Fruit fly (Drosophila melanogaster) whole organism, embryonic: ENCODE data around the gene SecS.
A peak's percentile ranks its signal among the peaks of the same experiment; 100 is the strongest.

ENCODE experiments used
- Aef1 ChIP-seq: fragments of 200-800 bp; sonication (Bioruptor generic); IDR thresholded peaks from 3 replicates; pipeline ENCODE4 v1.3.6; 2022; ENCODE audit warnings: missing biosample characterization, missing genetic modification characterization
- Atf-2 ChIP-seq: fragments of 200-800 bp; sonication (Bioruptor generic); optimal IDR thresholded peaks from 2 replicates; lab custom pipeline; 2016; ENCODE audit warnings: missing biosample characterization, missing genetic modification characterization
- Bdp1 ChIP-seq: fragments of 200-800 bp; sonication (Bioruptor generic); optimal IDR thresholded peaks from 3 replicates; lab custom pipeline; 2016; ENCODE audit warnings: missing biosample characterization, missing genetic modification characterization
- CG10147 ChIP-seq: fragments of 200-800 bp; sonication (Bioruptor generic); optimal IDR thresholded peaks from 2 replicates; lab custom pipeline; 2019; ENCODE audit warnings: missing biosample characterization, mild to moderate bottlenecking, missing genetic modification characterization, moderate library complexity
- CG10431 ChIP-seq: fragments of 200-800 bp; sonication (Bioruptor generic); optimal IDR thresholded peaks from 3 replicates; lab custom pipeline; 2018; ENCODE audit warnings: missing biosample characterization, mild to moderate bottlenecking, missing genetic modification characterization
- CG10543 ChIP-seq: fragments of 200-800 bp; sonication (Bioruptor generic); optimal IDR thresholded peaks from 3 replicates; lab custom pipeline; 2017; ENCODE audit warnings: missing biosample characterization, mild to moderate bottlenecking, missing genetic modification characterization, moderate library complexity
- CG11695 ChIP-seq: fragments of 200-800 bp; sonication (Bioruptor generic); IDR thresholded peaks from 3 replicates; pipeline ENCODE4 v1.3.6; 2022; ENCODE audit warnings: missing biosample characterization, missing genetic modification characterization
- CG12769 ChIP-seq: fragments of 200-800 bp; sonication (Bioruptor generic); optimal IDR thresholded peaks from 2 replicates; lab custom pipeline; 2019; ENCODE audit warnings: missing biosample characterization, mild to moderate bottlenecking, missing genetic modification characterization, moderate library complexity
- CG13624 ChIP-seq: fragments of 200-800 bp; sonication (Bioruptor generic); optimal IDR thresholded peaks from 2 replicates; lab custom pipeline; 2016; ENCODE audit warnings: missing biosample characterization, missing genetic modification characterization
- CG14014 ChIP-seq: fragments of 200-800 bp; sonication (Bioruptor generic); IDR thresholded peaks from 2 replicates; pipeline ENCODE4 v1.3.6; 2022; ENCODE audit warnings: missing biosample characterization, missing genetic modification characterization
- CG14441 ChIP-seq: fragments of 200-800 bp; sonication (Bioruptor generic); IDR thresholded peaks from 2 replicates; pipeline ENCODE4 v1.3.6; 2022; ENCODE audit warnings: missing biosample characterization, missing genetic modification characterization
- CG15011 ChIP-seq: fragments of 200-800 bp; sonication (Bioruptor generic); optimal IDR thresholded peaks from 3 replicates; lab custom pipeline; 2018; ENCODE audit warnings: missing biosample characterization, mild to moderate bottlenecking, missing genetic modification characterization
- CG17912 ChIP-seq: fragments of 200-800 bp; sonication (Bioruptor generic); optimal IDR thresholded peaks from 2 replicates; lab custom pipeline; 2018; ENCODE audit warnings: missing biosample characterization, mild to moderate bottlenecking, missing genetic modification characterization
- CG18011 ChIP-seq: fragments of 200-800 bp; sonication (Bioruptor generic); optimal IDR thresholded peaks from 2 replicates; lab custom pipeline; 2017; ENCODE audit warnings: missing biosample characterization, missing genetic modification characterization, mild to moderate bottlenecking, moderate library complexity, missing genotype
- CG18619 ChIP-seq: fragments of 200-800 bp; sonication (Bioruptor generic); optimal IDR thresholded peaks from 3 replicates; lab custom pipeline; 2017; ENCODE audit warnings: missing biosample characterization, mild to moderate bottlenecking, missing genetic modification characterization
- CG18764 ChIP-seq: fragments of 200-800 bp; sonication (Bioruptor generic); optimal IDR thresholded peaks from 3 replicates; lab custom pipeline; 2016; ENCODE audit warnings: missing biosample characterization, missing genetic modification characterization
- CG2202 ChIP-seq: fragments of 200-800 bp; sonication (Bioruptor generic); optimal IDR thresholded peaks from 2 replicates; lab custom pipeline; 2018; ENCODE audit warnings: missing biosample characterization, mild to moderate bottlenecking, missing genetic modification characterization
- CG30020 ChIP-seq: fragments of 200-800 bp; optimal IDR thresholded peaks from 2 replicates; lab custom pipeline; 2019; ENCODE audit warnings: missing biosample characterization, mild to moderate bottlenecking, missing genetic modification characterization, moderate library complexity
- CG3407 ChIP-seq: fragments of 200-800 bp; sonication (Bioruptor generic); optimal IDR thresholded peaks from 2 replicates; lab custom pipeline; 2018; ENCODE audit warnings: missing biosample characterization, mild to moderate bottlenecking, missing genetic modification characterization
- CG34224 ChIP-seq: fragments of 200-800 bp; sonication (Bioruptor generic); IDR thresholded peaks from 3 replicates; pipeline ENCODE4 v1.3.6; 2022; ENCODE audit warnings: missing biosample characterization, missing genetic modification characterization; ENCODE audit not compliant: partially characterized antibody
- CG4282 ChIP-seq: fragments of 200-800 bp; sonication (Bioruptor generic); optimal IDR thresholded peaks from 2 replicates; lab custom pipeline; 2016; ENCODE audit warnings: missing biosample characterization, missing genetic modification characterization
- CG4707 ChIP-seq: fragments of 200-800 bp; sonication (Bioruptor generic); optimal IDR thresholded peaks from 2 replicates; lab custom pipeline; 2018; ENCODE audit warnings: missing biosample characterization, mild to moderate bottlenecking, missing genetic modification characterization, moderate library complexity
- CG6654 ChIP-seq: fragments of 200-800 bp; sonication (Bioruptor generic); optimal IDR thresholded peaks from 2 replicates; lab custom pipeline; 2017; ENCODE audit warnings: missing biosample characterization, mild to moderate bottlenecking, missing genetic modification characterization
- CG6683 ChIP-seq: fragments of 200-800 bp; sonication (Bioruptor generic); optimal IDR thresholded peaks from 2 replicates; lab custom pipeline; 2017; ENCODE audit warnings: missing biosample characterization, mild to moderate bottlenecking, missing genetic modification characterization, missing genetic modification reagents
- Dek ChIP-seq: fragments of 200-800 bp; sonication (Bioruptor generic); optimal IDR thresholded peaks from 3 replicates; lab custom pipeline; 2019; ENCODE audit warnings: missing biosample characterization, mild to moderate bottlenecking, missing genetic modification characterization, moderate library complexity
- Doc3 ChIP-seq: fragments of 200-800 bp; sonication (Bioruptor generic); IDR thresholded peaks from 3 replicates; pipeline ENCODE4 v1.3.6; 2022; ENCODE audit warnings: missing biosample characterization, missing genetic modification characterization; ENCODE audit not compliant: partially characterized antibody
- Dref ChIP-seq: fragments of 200-800 bp; sonication (Bioruptor generic); IDR thresholded peaks from 2 replicates; pipeline ENCODE4 v1.3.6; 2022; ENCODE audit warnings: missing biosample characterization, missing genetic modification characterization
- Fer3 ChIP-seq: fragments of 200-800 bp; sonication (Bioruptor generic); optimal IDR thresholded peaks from 2 replicates; lab custom pipeline; 2018; ENCODE audit warnings: missing biosample characterization, mild to moderate bottlenecking, missing genetic modification characterization, moderate library complexity
- GATAe ChIP-seq: fragments of 200-800 bp; sonication (Bioruptor generic); conservative IDR thresholded peaks from 2 replicates; pipeline ENCODE4 v1.3.6; 2022; ENCODE audit warnings: missing biosample characterization, missing genetic modification characterization
- H2.0 ChIP-seq: fragments of 200-800 bp; sonication (Bioruptor generic); IDR thresholded peaks from 2 replicates; pipeline ENCODE4 v1.3.6; 2022; ENCODE audit warnings: missing biosample characterization, missing genetic modification characterization
- HLH3B ChIP-seq: fragments of 200-800 bp; sonication (Bioruptor generic); IDR thresholded peaks from 2 replicates; pipeline ENCODE4 v1.3.6; 2022; ENCODE audit warnings: missing biosample characterization, missing genetic modification characterization
- Hr51 ChIP-seq, 2 experiments: fragments of 200-800 bp; sonication (Bioruptor generic); optimal IDR thresholded peaks; 2 replicates in 1 of 2; 3 replicates in 1 of 2; lab custom pipeline; 2016 to 2018; ENCODE audit warnings: missing biosample characterization in 2 of 2, missing genetic modification characterization in 2 of 2, mild to moderate bottlenecking in 1 of 2, moderate library complexity in 1 of 2
- Hsf ChIP-seq: fragments of 200-800 bp; sonication (Bioruptor generic); optimal IDR thresholded peaks from 3 replicates; lab custom pipeline; 2016; ENCODE audit warnings: missing biosample characterization, missing genetic modification characterization
- Oli ChIP-seq: fragments of 200-800 bp; sonication (Bioruptor generic); optimal IDR thresholded peaks from 2 replicates; lab custom pipeline; 2018; ENCODE audit warnings: missing biosample characterization, mild to moderate bottlenecking, missing genetic modification characterization, moderate library complexity
- Pdp1 ChIP-seq, 2 experiments: fragments of 200-800 bp; sonication (Bioruptor generic); optimal IDR thresholded peaks; 3 replicates each; lab custom pipeline; 2016; ENCODE audit warnings: missing biosample characterization in 2 of 2, missing genetic modification characterization in 2 of 2, mild to moderate bottlenecking in 1 of 2, moderate library complexity in 1 of 2
- Sry-δ ChIP-seq: fragments of 200-800 bp; sonication (Bioruptor generic); optimal IDR thresholded peaks from 2 replicates; lab custom pipeline; 2016; ENCODE audit warnings: missing biosample characterization, missing genetic modification characterization
- Xbp1 ChIP-seq: fragments of 200-800 bp; sonication (Bioruptor generic); optimal IDR thresholded peaks from 3 replicates; lab custom pipeline; 2016; ENCODE audit warnings: missing biosample characterization, mild to moderate bottlenecking, missing genetic modification characterization
- abd-A ChIP-seq: fragments of 200-800 bp; sonication (Bioruptor generic); optimal IDR thresholded peaks from 3 replicates; lab custom pipeline; 2019; ENCODE audit warnings: missing biosample characterization, mild to moderate bottlenecking, missing genetic modification characterization, moderate library complexity
- ato ChIP-seq: fragments of 200-800 bp; sonication (Bioruptor generic); IDR thresholded peaks from 2 replicates; pipeline ENCODE4 v1.3.6; 2022; ENCODE audit warnings: missing biosample characterization, missing genetic modification characterization; ENCODE audit not compliant: partially characterized antibody
- bowl ChIP-seq: fragments of 200-800 bp; sonication (Bioruptor generic); IDR thresholded peaks from 2 replicates; pipeline ENCODE4 v1.3.6; 2022; ENCODE audit warnings: missing biosample characterization, missing genetic modification characterization
- dan ChIP-seq: fragments of 200-800 bp; sonication (Bioruptor generic); IDR thresholded peaks from 2 replicates; pipeline ENCODE4 v1.3.6; 2022; ENCODE audit warnings: missing biosample characterization, missing genetic modification characterization
- emc ChIP-seq: fragments of 200-800 bp; sonication (Bioruptor generic); optimal IDR thresholded peaks from 2 replicates; lab custom pipeline; 2016; ENCODE audit warnings: missing biosample characterization, missing genetic modification characterization
- fd96Cb ChIP-seq: fragments of 200-800 bp; sonication (Bioruptor generic); optimal IDR thresholded peaks from 2 replicates; lab custom pipeline; 2018; ENCODE audit warnings: missing biosample characterization, mild to moderate bottlenecking, missing genetic modification characterization, moderate library complexity
- gcm ChIP-seq: fragments of 200-800 bp; sonication (Bioruptor generic); optimal IDR thresholded peaks from 2 replicates; lab custom pipeline; 2019; ENCODE audit warnings: missing biosample characterization, mild to moderate bottlenecking, missing genetic modification characterization, moderate library complexity
- gsb-n ChIP-seq: fragments of 200-800 bp; sonication (Bioruptor generic); optimal IDR thresholded peaks from 3 replicates; lab custom pipeline; 2018; ENCODE audit warnings: missing biosample characterization, mild to moderate bottlenecking, missing genetic modification characterization
- her ChIP-seq: fragments of 200-800 bp; sonication (Bioruptor generic); optimal IDR thresholded peaks from 2 replicates; lab custom pipeline; 2016; ENCODE audit warnings: missing biosample characterization, missing genetic modification characterization
- otp ChIP-seq: fragments of 200-800 bp; sonication (Bioruptor generic); IDR thresholded peaks from 3 replicates; pipeline ENCODE4, ENCODE4 v1.3.6; 2022; ENCODE audit warnings: missing biosample characterization, missing genetic modification characterization
- seq ChIP-seq: fragments of 200-800 bp; sonication (Bioruptor generic); IDR thresholded peaks from 2 replicates; pipeline ENCODE4 v1.3.6; 2022; ENCODE audit warnings: missing biosample characterization, missing genetic modification characterization
- tio ChIP-seq: fragments of 200-800 bp; sonication (Bioruptor generic); optimal IDR thresholded peaks from 2 replicates; lab custom pipeline; 2017; ENCODE audit warnings: missing biosample characterization, missing genetic modification characterization, inconsistent platforms
- tx ChIP-seq: fragments of 200-800 bp; sonication (Bioruptor generic); optimal IDR thresholded peaks from 2 replicates; lab custom pipeline; 2016; ENCODE audit warnings: missing biosample characterization, missing genetic modification characterization
- wdn ChIP-seq: fragments of 200-800 bp; sonication (Bioruptor generic); IDR thresholded peaks from 2 replicates; pipeline ENCODE4 v1.3.6; 2022; ENCODE audit warnings: missing biosample characterization, missing genetic modification characterization

SecS gene

dm6 chr3R:5554082-5554481, 47.2 kb upstream of the SecS start, which contains the start of gene Pcmt (continued):
- no peak for TF ChIP-seq CG10431 (GFP tag; lab: Kevin White, UChicago)
- TF ChIP-seq CG2202: no peak
- no peak for TF ChIP-seq CG3407 (GFP tag; lab: Kevin White, UChicago)
- TF ChIP-seq CG11695 (GFP tag; lab: Robert Waterston, UW): no peak
- TF ChIP-seq CG10543 (GFP tag; lab: Kevin White, UChicago): no peak
- TF ChIP-seq Bdp1: no peak
- TF ChIP-seq CG17912 (GFP tag; lab: Kevin White, UChicago): no peak
- no peak for TF ChIP-seq fd96Cb (tag; lab: Kevin White, UChicago)
- TF ChIP-seq CG6683: no peak
- no peak for TF ChIP-seq CG13624
- no peak for TF ChIP-seq gsb-n (tag; lab: Kevin White, UChicago)
- TF ChIP-seq Fer3: no peak
- TF ChIP-seq CG18764: no peak
- TF ChIP-seq Sry-δ: peak; percentile 70
- TF ChIP-seq abd-A (tag; lab: Kevin White, UChicago): no peak
- no peak for TF ChIP-seq H2.0 (GFP tag; lab: Robert Waterston, UW)
- TF ChIP-seq CG12769 (tag; lab: Kevin White, UChicago): no peak
- no peak for TF ChIP-seq CG14014 (GFP tag; lab: Robert Waterston, UW)
- TF ChIP-seq CG18011 (GFP tag; lab: Kevin White, UChicago): no peak
- TF ChIP-seq gcm: no peak
- no peak for TF ChIP-seq dan
- TF ChIP-seq CG14441 (GFP tag; lab: Robert Waterston, UW): no peak
- TF ChIP-seq Pdp1 (GFP tag; optimal IDR thresholded peaks at IDR 0.05; lab: Kevin White, UChicago): no peak
- TF ChIP-seq CG18619 (GFP tag; lab: Kevin White, UChicago): no peak
- TF ChIP-seq CG10147: no peak
- no peak for TF ChIP-seq Hr51 (GFP tag; optimal IDR thresholded peaks at IDR 0.05; lab: Kevin White, UChicago)
- TF ChIP-seq CG15011: no peak
- no peak for TF ChIP-seq Hsf (GFP tag; lab: Kevin White, UChicago)
- TF ChIP-seq HLH3B (GFP tag; lab: Robert Waterston, UW): no peak
- peak; percentile 69 for TF ChIP-seq Dref (GFP tag; lab: Robert Waterston, UW)
- TF ChIP-seq CG30020 (tag; lab: Kevin White, UChicago): peak; percentile 22
- TF ChIP-seq Dek (tag; lab: Kevin White, UChicago): no peak
- TF ChIP-seq her (GFP tag; lab: Kevin White, UChicago): no peak
- no peak for TF ChIP-seq tio
- TF ChIP-seq CG34224 (GFP tag; lab: Robert Waterston, UW): peak; percentile 24; the same call in 2 of the 3 replicates
- no peak for TF ChIP-seq CG4282
- TF ChIP-seq Xbp1 (GFP tag; lab: Kevin White, UChicago): no peak
- no peak for TF ChIP-seq CG6654 (GFP tag; lab: Kevin White, UChicago)
- TF ChIP-seq seq (GFP tag; lab: Robert Waterston, UW): no peak
- no peak for TF ChIP-seq emc (GFP tag; lab: Kevin White, UChicago)
- TF ChIP-seq CG4707: no peak
- TF ChIP-seq tx (GFP tag; lab: Kevin White, UChicago): no peak
- TF ChIP-seq otp (GFP tag; lab: Robert Waterston, UW): no peak
- TF ChIP-seq ato (GFP tag; lab: Robert Waterston, UW): no peak
- TF ChIP-seq Aef1 (GFP tag; lab: Robert Waterston, UW): no peak
- TF ChIP-seq wdn (GFP tag; lab: Robert Waterston, UW): no peak
- 0 out of 3 replicates have a peak, but pooled peaks have one; percentile 50 for TF ChIP-seq Doc3 (GFP tag; lab: Robert Waterston, UW)
- TF ChIP-seq GATAe (GFP tag; lab: Robert Waterston, UW): no peak
- no peak for TF ChIP-seq Oli
- no peak for TF ChIP-seq Atf-2 (GFP tag; lab: Kevin White, UChicago)
- no peak for TF ChIP-seq bowl (GFP tag; lab: Robert Waterston, UW)
